Worm (Caenorhabditis elegans) whole organism, L4/young adult: ENCODE data around the gene let-805.

Source experiments
- W03F9.2 ChIP-seq: fragments of 150-350 bp; optimal IDR thresholded peaks from 2 replicates; lab custom pipeline; 2014; ENCODE audit warnings: missing biosample characterization, missing genetic modification characterization
- dao-5 ChIP-seq: sonication (generic microtip); optimal IDR thresholded peaks from 2 replicates; lab custom pipeline; 2016; ENCODE audit warnings: missing genotype, missing genetic modification characterization, moderate library complexity, missing compliant biosample characterization
- him-1 ChIP-seq: sonication (generic microtip); optimal IDR thresholded peaks from 2 replicates; lab custom pipeline; 2016; ENCODE audit warnings: missing genotype, missing genetic modification reagents, missing genetic modification characterization, missing compliant biosample characterization

DNA sequence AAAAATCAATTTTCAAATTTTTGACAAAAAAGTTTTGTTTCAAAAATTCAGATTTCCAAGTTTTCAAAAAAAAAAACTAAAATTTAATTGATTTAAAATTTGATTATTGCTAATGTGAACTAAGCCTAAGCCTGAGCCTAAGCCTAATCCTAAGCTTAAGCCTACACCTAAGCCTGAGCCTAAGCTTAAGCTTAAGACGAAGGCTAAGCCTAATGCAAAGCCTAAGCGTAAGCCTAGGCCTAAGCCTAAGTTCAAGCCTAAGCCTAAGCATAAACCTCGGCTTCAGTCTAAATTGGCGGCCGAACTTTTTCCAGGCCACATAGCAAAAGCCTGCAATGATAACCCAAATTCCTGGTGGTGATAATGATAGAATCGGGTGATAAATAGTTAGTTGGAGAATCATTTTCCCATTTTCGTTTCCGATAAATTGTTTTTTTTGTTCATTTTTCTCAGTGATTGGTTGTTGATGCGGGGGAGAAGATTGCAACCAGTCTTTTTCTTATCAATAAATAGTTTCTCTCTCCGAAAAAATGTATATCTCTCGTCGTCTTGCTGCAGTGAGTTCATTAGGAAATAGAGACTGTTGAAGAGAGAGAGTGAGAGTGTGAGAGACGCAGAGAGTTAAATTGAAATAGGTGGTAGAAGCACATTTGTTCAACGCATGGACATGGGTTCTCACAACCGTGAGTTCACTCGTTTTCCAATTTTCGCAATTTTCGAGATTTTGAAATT, 10.5 kb upstream of the let-805 start:
- TF ChIP-seq W03F9.2, result no peak
- TF ChIP-seq dao-5 (tag; lab: Kevin White, UChicago), result no peak
- TF ChIP-seq him-1 (tag; lab: Kevin White, UChicago), result no peak
